Worm (Caenorhabditis elegans) whole organism, L4 larva: ENCODE data around the gene ttm-1.

ENCODE experiments used
- aha-1 ChIP-seq: fragments of 150-350 bp; peaks from one replicate; lab custom pipeline; 2014; ENCODE audit warnings: missing biosample characterization, missing genetic modification characterization
- aly-2 ChIP-seq: sonication (generic microtip); optimal IDR thresholded peaks from 2 replicates; lab custom pipeline; 2018; ENCODE audit warnings: missing biosample characterization, missing genetic modification characterization
- ceh-82 ChIP-seq: sonication (generic microtip); optimal IDR thresholded peaks from 2 replicates; lab custom pipeline; 2017; ENCODE audit warnings: missing biosample characterization, missing genetic modification characterization
- lin-13 ChIP-seq: fragments of 150-350 bp; optimal IDR thresholded peaks from 2 replicates; lab custom pipeline; 2014; ENCODE audit warnings: missing biosample characterization, missing genetic modification reagents, missing genetic modification characterization
- lin-38 ChIP-seq: fragments of 200-800 bp; sonication (Bioruptor generic); IDR thresholded peaks from 2 replicates; pipeline ENCODE4 v1.3.6; 2022; ENCODE audit warnings: missing genetic modification reagents, missing genetic modification characterization, missing compliant biosample characterization
- mdl-1 ChIP-seq, 2 experiments: fragments of 150-350 bp in 1 of 2; sonication (generic microtip) in 1 of 2; optimal IDR thresholded peaks; 2 replicates each; lab custom pipeline; 2014 to 2017; ENCODE audit warnings: missing biosample characterization in 2 of 2, missing genetic modification characterization in 2 of 2
- snpc-4 ChIP-seq: fragments of 150-350 bp; optimal IDR thresholded peaks from 2 replicates; lab custom pipeline; 2014; ENCODE audit warnings: missing biosample characterization, missing genetic modification characterization

DNA sequence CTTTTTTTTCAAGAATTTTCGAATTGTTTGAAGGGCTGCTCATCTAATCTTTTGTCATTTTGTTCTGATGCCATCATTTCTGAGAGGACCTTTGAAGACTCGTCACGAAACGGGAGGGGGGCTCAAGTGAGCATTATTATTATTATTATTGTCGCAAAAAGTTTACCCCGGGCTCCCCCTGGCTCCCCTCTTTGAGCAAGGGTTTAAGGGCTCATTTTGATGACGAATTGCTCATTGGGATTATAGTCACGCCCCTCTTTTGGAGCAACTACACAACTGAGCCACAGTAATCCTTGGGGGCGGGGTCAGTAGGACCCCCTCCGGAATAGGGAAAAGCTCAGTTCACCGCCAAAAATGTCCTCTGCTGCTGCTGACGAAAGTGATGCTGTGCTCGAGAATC is 24.5 kb downstream of the ttm-1 start, which contains the start of gene unc-25:
- no peak for TF ChIP-seq mdl-1 (tag; optimal IDR thresholded peaks at IDR 0.05; lab: Kevin White, UChicago)
- no peak for TF ChIP-seq ceh-82 (tag; lab: Kevin White, UChicago)
- TF ChIP-seq aly-2 (tag; lab: Kevin White, UChicago), result no peak
- peak; percentile 79 for TF ChIP-seq aha-1 (tag; lab: Kevin White, UChicago)
- no peak for TF ChIP-seq lin-13 (GFP tag; lab: Kevin White, UChicago)
- TF ChIP-seq lin-38 (GFP tag; lab: Robert Waterston, UW), result peak; percentile 30; the same call in 1 of the 2 replicates
- TF ChIP-seq snpc-4, result no peak
